Worm (Caenorhabditis elegans): Measurements from ENCODE around the gene ugt-35.

The ugt-35 gene

DNA sequence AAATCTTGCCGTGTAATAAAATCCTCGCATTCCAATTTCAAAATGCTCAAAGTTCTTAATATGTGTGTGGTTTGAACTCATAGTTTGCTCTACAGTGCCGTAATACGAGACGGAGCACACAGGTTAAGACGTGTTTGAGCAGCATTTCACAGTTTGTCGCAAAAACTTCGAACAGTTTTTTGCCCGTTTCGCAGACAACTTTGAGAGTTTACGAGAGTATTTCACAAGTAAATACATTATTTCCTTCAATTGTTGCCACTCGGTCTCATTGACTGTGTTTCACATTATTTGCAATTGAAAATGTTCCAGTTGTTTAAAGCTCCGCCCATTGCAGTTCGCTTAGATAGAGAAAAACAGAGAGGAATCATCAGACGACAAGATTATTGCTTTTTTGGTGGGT, 33.5 kb upstream of the ugt-35 start, which contains the start of gene F29F11.20:
Gene F29F11.20 (plus strand): TSS at position 301 of the 400 bp plus-strand sequence.
- TF ChIP-seq nhr-20 (tag; optimal IDR thresholded peaks at IDR 0.05) (no peak), swsn-7 (tag; optimal IDR thresholded peaks at IDR 0.05) (no peak), grh-1 (GFP tag; IDR thresholded peaks at IDR 0.05) (no peak), egl-27 (tag; optimal IDR thresholded peaks at IDR 0.05) (no peak), zag-1 (tag; optimal IDR thresholded peaks at IDR 0.05) (no peak), pax-3 (tag; optimal IDR thresholded peaks at IDR 0.05) (no peak), F16B12.6 (tag; optimal IDR thresholded peaks at IDR 0.05) (no peak), ceh-63 (GFP tag; optimal IDR thresholded peaks at IDR 0.05) (no peak)

DNA sequence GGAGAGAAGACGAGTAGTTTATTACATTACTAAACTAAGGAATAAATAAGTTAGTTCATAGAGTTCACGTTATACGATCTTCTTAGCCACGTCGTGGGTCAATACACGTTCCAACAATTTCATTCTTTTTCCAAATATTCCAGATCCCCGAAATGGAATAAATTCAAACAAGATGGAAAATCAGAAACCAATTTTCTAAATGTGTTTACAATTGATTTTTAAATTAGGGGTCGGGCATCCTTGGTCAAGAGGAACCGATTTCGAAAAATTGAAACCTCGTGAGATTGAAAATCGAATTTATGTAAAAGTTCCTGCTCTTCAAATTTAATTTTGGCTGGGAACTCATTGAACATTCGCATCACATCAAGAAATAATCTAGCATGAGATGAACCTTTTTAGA, 30.7 kb upstream of the ugt-35 start:
- TF ChIP-seq skn-1 (tag; optimal IDR thresholded peaks at IDR 0.05), result no peak
- no peak for TF ChIP-seq swsn-7 (tag; optimal IDR thresholded peaks at IDR 0.05)
- no peak for TF ChIP-seq C16A3.4 (tag; optimal IDR thresholded peaks at IDR 0.05)
- no peak for TF ChIP-seq jun-1 (tag; optimal IDR thresholded peaks at IDR 0.05)
- TF ChIP-seq elt-2 (tag; optimal IDR thresholded peaks at IDR 0.05), result no peak
- no peak for TF ChIP-seq ces-1 (GFP tag; optimal IDR thresholded peaks at IDR 0.05)
- no peak for TF ChIP-seq rnt-1 (tag; optimal IDR thresholded peaks at IDR 0.05)
- TF ChIP-seq sox-4 (tag; optimal IDR thresholded peaks at IDR 0.05), result no peak
- TF ChIP-seq nhr-20 (tag; optimal IDR thresholded peaks at IDR 0.05), result no peak
- no peak for TF ChIP-seq ama-1 (optimal IDR thresholded peaks at IDR 0.05)
- TF ChIP-seq unc-62 (GFP tag; optimal IDR thresholded peaks at IDR 0.05), result no peak
- TF ChIP-seq mdl-1 (tag; optimal IDR thresholded peaks at IDR 0.05), result no peak
- TF ChIP-seq unc-98 (GFP tag; IDR thresholded peaks at IDR 0.05), result no peak
- no peak for TF ChIP-seq isw-1 (GFP tag; IDR thresholded peaks at IDR 0.05)
- peak; percentile 20 for TF ChIP-seq lin-14 (GFP tag; optimal IDR thresholded peaks at IDR 0.05)
- TF ChIP-seq fkh-4 (tag; optimal IDR thresholded peaks at IDR 0.05; ENCODE audit: borderline replicate concordance), result peak; percentile 59
- no peak for TF ChIP-seq snu-23 (GFP tag; optimal IDR thresholded peaks at IDR 0.05)
- no peak for TF ChIP-seq nhr-47 (tag; optimal IDR thresholded peaks at IDR 0.05)
- TF ChIP-seq dsc-1 (tag; optimal IDR thresholded peaks at IDR 0.05), result peak; percentile 84
- TF ChIP-seq nhr-237 (tag; optimal IDR thresholded peaks at IDR 0.05), result no peak
- TF ChIP-seq alr-1 (tag; optimal IDR thresholded peaks at IDR 0.05; ENCODE audit: borderline replicate concordance), result no peak
- TF ChIP-seq fkh-10 (GFP tag; optimal IDR thresholded peaks at IDR 0.05), result peak; percentile 41
- no peak for TF ChIP-seq irx-1 (tag; optimal IDR thresholded peaks at IDR 0.05)
- no peak for TF ChIP-seq mep-1 (tag; optimal IDR thresholded peaks at IDR 0.05)
- no peak for TF ChIP-seq ets-5 (GFP tag; IDR thresholded peaks at IDR 0.05)
- TF ChIP-seq xbp-1 (tag; optimal IDR thresholded peaks at IDR 0.05), result no peak
- no peak for TF ChIP-seq grh-1 (GFP tag; IDR thresholded peaks at IDR 0.05)

ce11 chrV:10683458-10683857, 29.4 kb upstream of the ugt-35 start:
- TF ChIP-seq efl-1 (optimal IDR thresholded peaks at IDR 0.05), result no peak
- TF ChIP-seq efl-1 (GFP tag; optimal IDR thresholded peaks at IDR 0.05 in 1 of 2), result peak in 1 of 2 experiments; percentile 86
- no peak for TF ChIP-seq elt-3 (tag; optimal IDR thresholded peaks at IDR 0.05)

ce11 chrV:10682122-10682521, 28.1 kb upstream of the ugt-35 start, which contains the start of gene gsp-1:
TSS of gene gsp-1 (plus strand) at chrV:10682422.
- no peak for TF ChIP-seq unc-62 (GFP tag; optimal IDR thresholded peaks at IDR 0.05)
- TF ChIP-seq nhr-85 (tag), result peak; percentile 41
- TF ChIP-seq efl-1 (optimal IDR thresholded peaks at IDR 0.05), result no peak
- TF ChIP-seq efl-1 (GFP tag; optimal IDR thresholded peaks at IDR 0.05 in 1 of 2), result peak in 1 of 2 experiments; percentile 49
